Worm (Caenorhabditis elegans) whole organism, L1 larva: ENCODE measurements around the gene Y62F5A.9.

ENCODE experiments used
- ceh-8 ChIP-seq: fragments of 200-800 bp; sonication (Bioruptor generic); optimal IDR thresholded peaks from 2 replicates; lab custom pipeline; 2018; ENCODE audit warnings: mild to moderate bottlenecking, missing genetic modification characterization, moderate library complexity, missing compliant biosample characterization
- dpl-1 ChIP-seq, 3 experiments: fragments of 150-350 bp in 2 of 3; sonication (generic microtip) in 1 of 3; optimal IDR thresholded peaks; 2 replicates each; lab custom pipeline; 2014 to 2017; ENCODE audit warnings: missing biosample characterization in 3 of 3, missing genetic modification characterization in 3 of 3, missing genetic modification reagents in 3 of 3
- fos-1 ChIP-seq: fragments of 150-350 bp; optimal IDR thresholded peaks from 2 replicates; lab custom pipeline; 2014; ENCODE audit warnings: missing biosample characterization, missing genetic modification characterization
- lir-3 ChIP-seq: sonication (generic microtip); optimal IDR thresholded peaks from 2 replicates; lab custom pipeline; 2016; ENCODE audit warnings: mild to moderate bottlenecking, missing genetic modification characterization, moderate library complexity, missing compliant biosample characterization; ENCODE audit not compliant: poor library complexity
- rnt-1 ChIP-seq: sonication (generic microtip); optimal IDR thresholded peaks from 2 replicates; lab custom pipeline; 2016; ENCODE audit warnings: mild to moderate bottlenecking, missing genetic modification characterization, moderate library complexity, missing compliant biosample characterization

- no peak for TF ChIP-seq fos-1
- TF ChIP-seq lir-3 (tag; lab: Kevin White, UChicago) = no peak
- TF ChIP-seq rnt-1 (tag; lab: Kevin White, UChicago) = no peak
- no peak for TF ChIP-seq dpl-1 (GFP tag; optimal IDR thresholded peaks at IDR 0.05; lab: Kevin White, UChicago)
- no peak for TF ChIP-seq ceh-8 (GFP tag; lab: Kevin White, UChicago)
Measured at ce11 chrII:11514775-11515174, 23.9 kb downstream of the Y62F5A.9 start, which contains the start of gene srh-44.
